Worm (Caenorhabditis elegans): ENCODE data around the gene ule-4.

Gene ule-4

ce11 chrIV:13636975-13637374 is 10.5 kb downstream of the ule-4 start, which contains the start of gene C08F11.7:
Gene C08F11.7 (plus strand): TSS chrIV:13637275.
- TF ChIP-seq hpl-2 (GFP tag; optimal IDR thresholded peaks at IDR 0.05) = no peak
- TF ChIP-seq lin-14 (GFP tag; optimal IDR thresholded peaks at IDR 0.05) = no peak
- TF ChIP-seq mdl-1 (tag; optimal IDR thresholded peaks at IDR 0.05) = no peak

DNA sequence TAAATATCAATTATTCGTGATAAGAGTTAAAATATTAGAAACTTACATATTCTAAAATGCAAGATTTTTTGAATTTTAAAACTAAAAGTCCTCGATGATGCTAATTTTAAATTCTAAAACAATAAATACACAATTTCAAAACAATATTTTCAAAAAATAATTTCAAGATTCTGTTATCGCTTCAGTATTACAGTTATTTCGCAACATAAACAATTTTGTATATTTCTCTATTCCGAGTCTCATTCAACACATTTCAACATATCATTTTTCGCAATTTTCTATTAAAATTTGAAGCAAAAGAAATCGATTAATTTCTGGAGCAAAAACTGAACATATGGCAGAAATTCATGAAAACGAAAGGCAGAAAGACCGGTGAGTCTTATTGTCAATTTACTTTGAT is 14.3 kb downstream of the ule-4 start, which contains the start of gene fbxa-98:
Gene fbxa-98 (plus strand): TSS at position 243 of the 400 bp plus-strand sequence.
- TF ChIP-seq unc-98 (GFP tag; IDR thresholded peaks at IDR 0.05) (no peak), nhr-12 (tag; optimal IDR thresholded peaks at IDR 0.05) (no peak), efl-1 (optimal IDR thresholded peaks at IDR 0.05) (no peak), efl-1 (GFP tag; optimal IDR thresholded peaks at IDR 0.05 in 1 of 2) (no peak), mep-1 (tag; optimal IDR thresholded peaks at IDR 0.05) (no peak), C34B4.2 (tag; optimal IDR thresholded peaks at IDR 0.05) (no peak), ceh-88 (GFP tag; IDR thresholded peaks at IDR 0.05) (no peak), snpc-4 (tag; optimal IDR thresholded peaks at IDR 0.05) (no peak), isw-1 (GFP tag; IDR thresholded peaks at IDR 0.05) (no peak), ceh-82 (tag; optimal IDR thresholded peaks at IDR 0.05) (no peak), hpl-2 (GFP tag; optimal IDR thresholded peaks at IDR 0.05) (no peak), aly-2 (tag; optimal IDR thresholded peaks at IDR 0.05) (no peak), nhr-84 (tag; optimal IDR thresholded peaks at IDR 0.05) (no peak), C04F5.9 (tag; optimal IDR thresholded peaks at IDR 0.05) (no peak), sup-37 (GFP tag; optimal IDR thresholded peaks at IDR 0.05) (no peak), tbx-2 (tag; optimal IDR thresholded peaks at IDR 0.05) (no peak), tlp-1 (tag; optimal IDR thresholded peaks at IDR 0.05) (no peak), zip-4 (GFP tag; optimal IDR thresholded peaks at IDR 0.05) (no peak)

DNA sequence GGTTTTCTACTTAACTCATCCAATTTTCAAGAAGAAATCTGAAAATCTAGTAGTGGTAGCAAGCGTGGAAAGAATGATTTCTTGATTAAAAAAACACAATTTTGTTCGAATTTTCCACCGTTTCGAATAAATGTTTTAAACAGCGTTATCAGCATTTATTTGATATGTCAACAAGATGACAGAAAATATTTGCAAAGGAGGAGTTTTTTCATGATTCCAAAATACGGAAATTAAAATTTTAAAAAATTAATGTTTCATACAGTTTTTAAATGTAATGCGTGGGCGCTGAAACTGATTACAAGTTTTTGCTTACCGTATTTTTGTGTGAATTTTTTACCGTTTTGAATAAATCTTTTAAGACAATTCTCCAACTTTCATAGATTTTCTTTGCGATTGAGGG is 14.8 kb downstream of the ule-4 start:
- TF ChIP-seq nhr-84 (tag; optimal IDR thresholded peaks at IDR 0.05) (no peak), grh-1 (GFP tag; IDR thresholded peaks at IDR 0.05) (no peak), mef-2 (tag; optimal IDR thresholded peaks at IDR 0.05) (no peak), ets-5 (GFP tag; IDR thresholded peaks at IDR 0.05) (no peak), nhr-47 (tag; optimal IDR thresholded peaks at IDR 0.05) (no peak), nhr-19 (GFP tag; conservative IDR thresholded peaks at IDR 0.05) (no peak), lin-13 (GFP tag; optimal IDR thresholded peaks at IDR 0.05) (no peak), snu-23 (GFP tag; optimal IDR thresholded peaks at IDR 0.05) (no peak), nhr-77 (tag; optimal IDR thresholded peaks at IDR 0.05) (no peak), ceh-82 (tag; optimal IDR thresholded peaks at IDR 0.05) (no peak), fkh-10 (GFP tag; optimal IDR thresholded peaks at IDR 0.05) (no peak), zag-1 (tag; optimal IDR thresholded peaks at IDR 0.05) (no peak), efl-1 (optimal IDR thresholded peaks at IDR 0.05) (no peak), efl-1 (GFP tag; optimal IDR thresholded peaks at IDR 0.05 in 1 of 2) (no peak), Y116A8C.19 (tag; optimal IDR thresholded peaks at IDR 0.05; ENCODE audit: borderline replicate concordance) (no peak), nhr-76 (tag; optimal IDR thresholded peaks at IDR 0.05) (no peak), jun-1 (tag; optimal IDR thresholded peaks at IDR 0.05) (no peak), dpl-1 (GFP tag; optimal IDR thresholded peaks at IDR 0.05) (no peak)

DNA sequence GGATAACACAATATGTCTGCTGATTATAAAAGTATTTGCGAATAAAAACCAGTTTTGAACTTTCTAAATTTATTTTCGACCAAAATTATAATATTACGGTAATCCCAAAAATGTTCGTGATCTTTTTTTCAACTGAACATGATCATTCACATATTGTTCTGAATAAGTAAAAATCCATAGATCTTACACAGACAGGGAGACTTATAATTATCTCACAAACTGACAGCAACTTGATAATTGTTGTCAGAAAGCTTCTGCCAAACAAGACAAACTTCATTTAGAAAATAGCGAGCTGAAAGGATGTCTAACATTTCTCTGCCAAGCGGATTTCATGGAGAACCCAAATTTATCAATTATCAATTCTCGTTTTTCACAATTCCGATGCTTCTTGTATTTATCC is 21.0 kb downstream of the ule-4 start, which contains the start of gene sru-21:
Gene sru-21 (plus strand): TSS at position 301 of the 400 bp plus-strand sequence.
- no peak for TF ChIP-seq hlh-4 (tag; optimal IDR thresholded peaks at IDR 0.05)
- no peak for TF ChIP-seq elt-2 (tag; optimal IDR thresholded peaks at IDR 0.05)
- TF ChIP-seq sptf-1 (tag; optimal IDR thresholded peaks at IDR 0.05) = no peak

- TF ChIP-seq unc-86 (tag; optimal IDR thresholded peaks at IDR 0.05) = no peak
- no peak for TF ChIP-seq pax-3 (tag; optimal IDR thresholded peaks at IDR 0.05)
- TF ChIP-seq nhr-12 (tag; optimal IDR thresholded peaks at IDR 0.05) = no peak
- no peak for TF ChIP-seq rnt-1 (tag; optimal IDR thresholded peaks at IDR 0.05)
- TF ChIP-seq ces-1 (GFP tag; optimal IDR thresholded peaks at IDR 0.05) = no peak
- TF ChIP-seq hlh-17 (GFP tag; optimal IDR thresholded peaks at IDR 0.05; ENCODE audit: borderline replicate concordance) = no peak
- TF ChIP-seq jun-1 (tag; optimal IDR thresholded peaks at IDR 0.05) = no peak
- TF ChIP-seq dsc-1 (tag; optimal IDR thresholded peaks at IDR 0.05) = no peak
- no peak for TF ChIP-seq hlh-4 (tag; optimal IDR thresholded peaks at IDR 0.05)
- no peak for TF ChIP-seq unc-98 (GFP tag; IDR thresholded peaks at IDR 0.05)
- TF ChIP-seq pag-3 (tag; optimal IDR thresholded peaks at IDR 0.05; ENCODE audit: borderline replicate concordance, insufficient read depth) = no peak
- no peak for TF ChIP-seq vab-15 (tag; optimal IDR thresholded peaks at IDR 0.05)
- TF ChIP-seq F16B12.6 (tag; optimal IDR thresholded peaks at IDR 0.05) = no peak
- no peak for TF ChIP-seq elt-3 (tag; optimal IDR thresholded peaks at IDR 0.05)
- TF ChIP-seq zip-4 (GFP tag; optimal IDR thresholded peaks at IDR 0.05) = no peak
Observed at ce11 chrIV:13623533-13623932, 23.9 kb downstream of the ule-4 start, which contains the start of gene C08F11.1. Gene C08F11.1 (plus strand): TSS chrIV:13623833.
